Fruit fly (Drosophila melanogaster) whole organism, embryonic: ENCODE measurements around the gene Bicra.

Experiments used
- CG7987 ChIP-seq: fragments of 200-800 bp; sonication (Bioruptor generic); optimal IDR thresholded peaks from 2 replicates; lab custom pipeline; 2018; ENCODE audit warnings: missing biosample characterization, mild to moderate bottlenecking, missing genetic modification characterization, moderate library complexity
- Hr39 ChIP-seq: fragments of >200 bp; optimal IDR thresholded peaks from 2 replicates; lab custom pipeline; 2017

- TF ChIP-seq CG7987 (GFP tag; lab: Kevin White, UChicago) (no peak), Hr39 (no peak)
Measured at dm6 chr3R:29075631-29076398, 13.0 kb downstream of the Bicra start.
